Worm (Caenorhabditis elegans) whole organism, midembryonic: Measurements from ENCODE around the gene pot-1.

Source experiments
- T22C8.4 ChIP-seq: fragments of 200-800 bp; sonication (Bioruptor generic); IDR thresholded peaks from 2 replicates; pipeline ENCODE4 v1.3.6; 2022; ENCODE audit warnings: missing genetic modification characterization, missing compliant biosample characterization
- flt-1 ChIP-seq: fragments of 200-800 bp; sonication (Bioruptor generic); IDR thresholded peaks from 2 replicates; pipeline ENCODE4 v1.3.6; 2022; ENCODE audit warnings: missing genetic modification characterization, missing compliant biosample characterization
- klf-2 ChIP-seq: fragments of 200-800 bp; sonication (Bioruptor generic); conservative IDR thresholded peaks from 2 replicates; pipeline ENCODE4 v1.3.6; 2022; ENCODE audit warnings: missing genetic modification reagents, missing genetic modification characterization, missing compliant biosample characterization
- ref-1 ChIP-seq: fragments of 200-800 bp; sonication (Bioruptor generic); conservative IDR thresholded peaks from 2 replicates; pipeline ENCODE4 v1.3.6; 2022; ENCODE audit warnings: missing genetic modification reagents, missing genetic modification characterization, missing compliant biosample characterization
- ztf-29 ChIP-seq: fragments of 200-800 bp; sonication (Bioruptor generic); IDR thresholded peaks from 2 replicates; pipeline ENCODE4 v1.3.6; 2022; ENCODE audit warnings: missing genetic modification reagents, missing genetic modification characterization, missing compliant biosample characterization

- TF ChIP-seq T22C8.4 (GFP tag; lab: Robert Waterston, UW) = no peak
- no peak for TF ChIP-seq klf-2 (GFP tag; lab: Robert Waterston, UW)
- no peak for TF ChIP-seq ztf-29
- TF ChIP-seq flt-1 (GFP tag; lab: Robert Waterston, UW) = no peak
- TF ChIP-seq ref-1 = no peak
These were observed 25.5 kb downstream of the pot-1 start, which contains the start of gene odd-1 for ce11 chrIII:7107965-7108364.
